Fruit fly (Drosophila melanogaster) whole organism, pupa: ENCODE data around the gene CG7214.
"Not testable (repeated sequence)": the region's sequence is repeated elsewhere in the genome, so short reads cannot be mapped to it uniquely, and the experiment has no call there.

Experiments
- CG17806 ChIP-seq: fragments of 200-800 bp; sonication (Bioruptor generic); optimal IDR thresholded peaks from 2 replicates; lab custom pipeline; 2018; ENCODE audit warnings: missing biosample characterization, mild to moderate bottlenecking, missing genetic modification characterization, moderate library complexity
- CG4496 ChIP-seq: fragments of 200-800 bp; sonication (Bioruptor generic); IDR thresholded peaks from 3 replicates; pipeline ENCODE4 v1.3.6; 2022; ENCODE audit warnings: missing biosample characterization, missing genetic modification characterization
- CG8301 ChIP-seq: fragments of 200-800 bp; sonication (Bioruptor generic); optimal IDR thresholded peaks from 2 replicates; lab custom pipeline; 2018; ENCODE audit warnings: missing biosample characterization, mild to moderate bottlenecking, missing genetic modification characterization
- CG9948 ChIP-seq: fragments of 200-800 bp; sonication (Bioruptor generic); optimal IDR thresholded peaks from 2 replicates; lab custom pipeline; 2018; ENCODE audit warnings: missing biosample characterization, mild to moderate bottlenecking, missing genetic modification characterization, moderate library complexity
- Pif1B ChIP-seq: fragments of 200-800 bp; sonication (Bioruptor generic); optimal IDR thresholded peaks from 3 replicates; lab custom pipeline; 2016; ENCODE audit warnings: missing biosample characterization, missing genetic modification characterization

dm6 chr2L:7738709-7739108, 5.9 kb downstream of the CG7214 start, which contains the start of gene CG31904:
- not testable (repeated sequence) for TF ChIP-seq Pif1B; CG9948 (tag; lab: Kevin White, UChicago); CG8301 (tag; lab: Kevin White, UChicago); CG17806; CG4496 (GFP tag; lab: Robert Waterston, UW)
